Fruit fly (Drosophila melanogaster) whole organism, prepupa: ENCODE results near the gene CG9098.

Experiments
- Blimp-1 ChIP-seq: fragments of 200-800 bp; sonication (Bioruptor generic); optimal IDR thresholded peaks from 3 replicates; lab custom pipeline; 2017; ENCODE audit warnings: missing biosample characterization, missing genetic modification characterization, mild to moderate bottlenecking, moderate library complexity, missing genetic modification reagents
- CG10631 ChIP-seq: fragments of 200-800 bp; sonication (Bioruptor generic); optimal IDR thresholded peaks from 2 replicates; lab custom pipeline; 2016; ENCODE audit warnings: missing biosample characterization, missing genetic modification characterization
- CG10669 ChIP-seq: fragments of 200-800 bp; sonication (Bioruptor generic); optimal IDR thresholded peaks from 3 replicates; lab custom pipeline; 2018; ENCODE audit warnings: missing biosample characterization, mild to moderate bottlenecking, missing genetic modification characterization, moderate library complexity
- CG11294 ChIP-seq: fragments of 200-800 bp; sonication (Bioruptor generic); IDR thresholded peaks from 2 replicates; pipeline ENCODE4 v1.3.6; 2022; ENCODE audit warnings: missing biosample characterization, missing genetic modification characterization
- CG11902 ChIP-seq: fragments of 200-800 bp; sonication (Bioruptor generic); optimal IDR thresholded peaks from 3 replicates; lab custom pipeline; 2016; ENCODE audit warnings: missing biosample characterization, missing genetic modification characterization
- CG15336 ChIP-seq: fragments of 200-800 bp; sonication (Bioruptor generic); IDR thresholded peaks from 2 replicates; pipeline ENCODE4 v1.3.6; 2022; ENCODE audit warnings: missing biosample characterization, missing genetic modification characterization
- CG16779 ChIP-seq: fragments of 200-800 bp; sonication (Bioruptor generic); optimal IDR thresholded peaks from 3 replicates; lab custom pipeline; 2017; ENCODE audit warnings: missing biosample characterization, mild to moderate bottlenecking, missing genetic modification characterization
- CG3032 ChIP-seq: fragments of 200-800 bp; optimal IDR thresholded peaks from 2 replicates; lab custom pipeline; 2019; ENCODE audit warnings: missing biosample characterization, mild to moderate bottlenecking, missing genetic modification characterization, moderate library complexity
- CG31627 ChIP-seq: fragments of 200-800 bp; sonication (Bioruptor generic); optimal IDR thresholded peaks from 3 replicates; lab custom pipeline; 2016; ENCODE audit warnings: missing biosample characterization, missing genetic modification characterization
- CG34406 ChIP-seq: fragments of 200-800 bp; sonication (Bioruptor generic); optimal IDR thresholded peaks from 3 replicates; lab custom pipeline; 2016; ENCODE audit warnings: missing biosample characterization, missing genetic modification characterization
- CG6163 ChIP-seq: fragments of 200-800 bp; sonication (Bioruptor generic); IDR thresholded peaks from 3 replicates; pipeline ENCODE4 v1.3.6; 2022; ENCODE audit warnings: missing biosample characterization, missing genetic modification characterization
- CG6276 ChIP-seq: fragments of 200-800 bp; sonication (Bioruptor generic); optimal IDR thresholded peaks from 2 replicates; lab custom pipeline; 2017; ENCODE audit warnings: missing biosample characterization, mild to moderate bottlenecking, missing genetic modification characterization
- CG6792 ChIP-seq: fragments of 200-800 bp; sonication (Bioruptor generic); optimal IDR thresholded peaks from 3 replicates; lab custom pipeline; 2016; ENCODE audit warnings: missing biosample characterization, missing genetic modification characterization
- CG6808 ChIP-seq: fragments of 200-800 bp; sonication (Bioruptor generic); optimal IDR thresholded peaks from 3 replicates; lab custom pipeline; 2017; ENCODE audit warnings: missing biosample characterization, missing genetic modification characterization, mild to moderate bottlenecking, moderate library complexity, missing genetic modification reagents
- CG6854 ChIP-seq: fragments of 200-800 bp; sonication (Bioruptor generic); optimal IDR thresholded peaks from 2 replicates; lab custom pipeline; 2017; ENCODE audit warnings: missing biosample characterization, mild to moderate bottlenecking, missing genetic modification characterization
- CG7368 ChIP-seq: fragments of 200-800 bp; sonication (Bioruptor generic); optimal IDR thresholded peaks from 3 replicates; lab custom pipeline; 2016; ENCODE audit warnings: missing biosample characterization, missing genetic modification characterization
- CG8632 ChIP-seq: fragments of 200-800 bp; sonication (Bioruptor generic); optimal IDR thresholded peaks from 3 replicates; lab custom pipeline; 2016; ENCODE audit warnings: missing biosample characterization, missing genetic modification characterization
- CG9139 ChIP-seq: fragments of 200-800 bp; sonication (Bioruptor generic); optimal IDR thresholded peaks from 3 replicates; lab custom pipeline; 2017; ENCODE audit warnings: missing biosample characterization, mild to moderate bottlenecking, missing genetic modification characterization
- Eip75B ChIP-seq: fragments of 200-800 bp; sonication (Bioruptor generic); optimal IDR thresholded peaks from 3 replicates; lab custom pipeline; 2016; ENCODE audit warnings: missing biosample characterization, missing genetic modification characterization
- Eip93F ChIP-seq: fragments of 200-800 bp; sonication (Bioruptor generic); optimal IDR thresholded peaks from 2 replicates; lab custom pipeline; 2016; ENCODE audit warnings: missing biosample characterization, mild to moderate bottlenecking, missing genetic modification characterization
- Ets96B ChIP-seq: fragments of 200-800 bp; optimal IDR thresholded peaks from 2 replicates; lab custom pipeline; 2019; ENCODE audit warnings: missing biosample characterization, mild to moderate bottlenecking, missing genetic modification characterization, moderate library complexity
- Gug ChIP-seq: fragments of 200-800 bp; sonication (Bioruptor generic); IDR thresholded peaks from 2 replicates; pipeline ENCODE4 v1.3.6; 2022; ENCODE audit warnings: missing biosample characterization, missing genetic modification characterization
- Hr38 ChIP-seq: sonication (Bioruptor generic); optimal IDR thresholded peaks from 2 replicates; lab custom pipeline; 2016; ENCODE audit warnings: missing biosample characterization, missing genetic modification characterization
- Hr39 ChIP-seq: fragments of 200-800 bp; sonication (Bioruptor generic); optimal IDR thresholded peaks from 2 replicates; lab custom pipeline; 2016; ENCODE audit warnings: missing biosample characterization, missing genetic modification characterization
- Hr4 ChIP-seq: fragments of 200-800 bp; sonication (Bioruptor generic); optimal IDR thresholded peaks from 3 replicates; lab custom pipeline; 2016; ENCODE audit warnings: missing biosample characterization, missing genetic modification characterization
- Lpt ChIP-seq: fragments of 200-800 bp; sonication (Bioruptor generic); optimal IDR thresholded peaks from 3 replicates; lab custom pipeline; 2016; ENCODE audit warnings: missing biosample characterization, missing genetic modification characterization
- Met ChIP-seq: fragments of 200-800 bp; sonication (Bioruptor generic); optimal IDR thresholded peaks from 3 replicates; lab custom pipeline; 2016; ENCODE audit warnings: missing biosample characterization, missing genetic modification characterization
- OdsH ChIP-seq: fragments of 200-800 bp; sonication (Bioruptor generic); optimal IDR thresholded peaks from 3 replicates; lab custom pipeline; 2016; ENCODE audit warnings: missing biosample characterization, missing genetic modification characterization
- Sox102F ChIP-seq: fragments of 200-800 bp; sonication (Bioruptor generic); optimal IDR thresholded peaks from 2 replicates; lab custom pipeline; 2016; ENCODE audit warnings: missing biosample characterization, mild to moderate bottlenecking, missing genetic modification characterization
- Sox14 ChIP-seq: fragments of 200-800 bp; sonication (Bioruptor generic); optimal IDR thresholded peaks from 3 replicates; lab custom pipeline; 2016; ENCODE audit warnings: missing biosample characterization, missing genetic modification characterization
- Sox15 ChIP-seq: fragments of 200-800 bp; sonication (Bioruptor generic); optimal IDR thresholded peaks from 3 replicates; lab custom pipeline; 2016; ENCODE audit warnings: missing biosample characterization, missing genetic modification characterization
- achi ChIP-seq: fragments of 200-800 bp; sonication (Bioruptor generic); optimal IDR thresholded peaks from 3 replicates; lab custom pipeline; 2016; ENCODE audit warnings: missing biosample characterization, missing genetic modification characterization
- acj6 ChIP-seq: fragments of 200-800 bp; sonication (Bioruptor generic); optimal IDR thresholded peaks from 3 replicates; lab custom pipeline; 2016; ENCODE audit warnings: missing biosample characterization, missing genetic modification characterization
- cyc ChIP-seq: fragments of 200-800 bp; sonication (Bioruptor generic); optimal IDR thresholded peaks from 3 replicates; lab custom pipeline; 2016; ENCODE audit warnings: missing biosample characterization, missing genetic modification characterization
- dac ChIP-seq: fragments of 200-800 bp; sonication (Bioruptor generic); optimal IDR thresholded peaks from 2 replicates; lab custom pipeline; 2017; ENCODE audit warnings: missing biosample characterization, mild to moderate bottlenecking, missing genetic modification characterization
- dsx ChIP-seq: fragments of 200-800 bp; optimal IDR thresholded peaks from 3 replicates; lab custom pipeline; 2019; ENCODE audit warnings: missing biosample characterization, mild to moderate bottlenecking, missing genetic modification characterization, moderate library complexity; ENCODE audit not compliant: poor library complexity, severe bottlenecking
- eg ChIP-seq: fragments of 200-800 bp; sonication (Bioruptor generic); IDR thresholded peaks from 3 replicates; pipeline ENCODE4 v1.3.6; 2022; ENCODE audit warnings: missing biosample characterization, missing genetic modification characterization
- fd59A ChIP-seq: fragments of 200-800 bp; sonication (Bioruptor generic); optimal IDR thresholded peaks from 2 replicates; lab custom pipeline; 2017; ENCODE audit warnings: missing biosample characterization, mild to moderate bottlenecking, missing genetic modification characterization, missing genetic modification reagents
- fd85E ChIP-seq: fragments of 200-800 bp; sonication (Bioruptor generic); optimal IDR thresholded peaks from 3 replicates; lab custom pipeline; 2016; ENCODE audit warnings: missing biosample characterization, missing genetic modification characterization
- fkh ChIP-seq: fragments of 200-800 bp; sonication (Bioruptor generic); optimal IDR thresholded peaks from 3 replicates; lab custom pipeline; 2017; ENCODE audit warnings: missing biosample characterization, mild to moderate bottlenecking, missing genetic modification characterization, moderate library complexity
- net ChIP-seq: fragments of 200-800 bp; sonication (Bioruptor generic); optimal IDR thresholded peaks from 3 replicates; lab custom pipeline; 2016; ENCODE audit warnings: missing biosample characterization, missing genetic modification characterization
- salr ChIP-seq, 2 experiments: fragments of 200-800 bp; sonication (Bioruptor generic); optimal IDR thresholded peaks; 3 replicates each; lab custom pipeline; 2016 to 2018; ENCODE audit warnings: missing biosample characterization in 2 of 2, missing genetic modification characterization in 2 of 2, mild to moderate bottlenecking in 1 of 2
- spab ChIP-seq: fragments of 200-800 bp; sonication (Bioruptor generic); optimal IDR thresholded peaks from 2 replicates; lab custom pipeline; 2017; ENCODE audit warnings: missing biosample characterization, mild to moderate bottlenecking, missing genetic modification characterization, missing genetic modification reagents
- ss ChIP-seq, 2 experiments: fragments of 200-800 bp; sonication (Bioruptor generic); optimal IDR thresholded peaks; 2 replicates in 1 of 2; 3 replicates in 1 of 2; lab custom pipeline; 2017 to 2018; ENCODE audit warnings: mild to moderate bottlenecking in 2 of 2, missing biosample characterization in 2 of 2, missing genetic modification characterization in 2 of 2, moderate library complexity in 1 of 2
- svp ChIP-seq: fragments of 200-800 bp; sonication (Bioruptor generic); peaks from one replicate; lab custom pipeline; 2016; ENCODE audit warnings: missing biosample characterization, missing genetic modification characterization
- topi ChIP-seq: fragments of 200-800 bp; sonication (Bioruptor generic); optimal IDR thresholded peaks from 3 replicates; lab custom pipeline; 2016; ENCODE audit warnings: missing biosample characterization, missing genetic modification characterization
- vri ChIP-seq: fragments of 200-800 bp; sonication (Bioruptor generic); optimal IDR thresholded peaks from 3 replicates; lab custom pipeline; 2016; ENCODE audit warnings: missing biosample characterization, mild to moderate bottlenecking, missing genetic modification characterization

The CG9098 gene

dm6 chr2L:5983236-5983635, 28.9 kb downstream of the CG9098 start:
- no peak for TF ChIP-seq spab (GFP tag; lab: Kevin White, UChicago)
- peak; percentile 55 for TF ChIP-seq Sox14 (GFP tag; lab: Kevin White, UChicago)
- no peak for TF ChIP-seq CG6792 (GFP tag; lab: Kevin White, UChicago)
- TF ChIP-seq svp = peak; percentile 35
- TF ChIP-seq fkh (GFP tag; lab: Kevin White, UChicago) = no peak
- TF ChIP-seq Blimp-1 (GFP tag; lab: Kevin White, UChicago) = peak; percentile 20
- TF ChIP-seq Sox15 (GFP tag; lab: Kevin White, UChicago) = no peak
- no peak for TF ChIP-seq salr (GFP tag; optimal IDR thresholded peaks at IDR 0.05; lab: Kevin White, UChicago)
- TF ChIP-seq CG6163 (GFP tag; lab: Robert Waterston, UW) = no peak
- no peak for TF ChIP-seq vri (GFP tag; lab: Kevin White, UChicago)
- peak; percentile 7 for TF ChIP-seq Eip75B (GFP tag; lab: Kevin White, UChicago)
- no peak for TF ChIP-seq dac (GFP tag; lab: Kevin White, UChicago)
- TF ChIP-seq CG6276 = no peak
- no peak for TF ChIP-seq CG11902 (GFP tag; lab: Kevin White, UChicago)
- TF ChIP-seq CG6854 (GFP tag; lab: Kevin White, UChicago) = peak; percentile 2
- TF ChIP-seq Ets96B (tag; lab: Kevin White, UChicago) = no peak
- TF ChIP-seq Gug (GFP tag; lab: Robert Waterston, UW) = no peak
- TF ChIP-seq acj6 (GFP tag; lab: Kevin White, UChicago) = no peak
- TF ChIP-seq CG15336 (GFP tag; lab: Robert Waterston, UW) = no peak
- no peak for TF ChIP-seq Met (GFP tag; lab: Kevin White, UChicago)
- no peak for TF ChIP-seq Sox102F (GFP tag; lab: Kevin White, UChicago)
- TF ChIP-seq Eip93F (GFP tag; lab: Kevin White, UChicago) = no peak

dm6 chr2L:5982334-5982987, 29.7 kb downstream of the CG9098 start:
- TF ChIP-seq CG6276 (no peak), achi (peak; percentile 95), CG8632 (no peak), Sox14 (GFP tag; lab: Kevin White, UChicago) (peak; percentile 51), Lpt (peak; percentile 2), fkh (GFP tag; lab: Kevin White, UChicago) (peak; percentile 72), CG16779 (tag; lab: Kevin White, UChicago) (peak; percentile 24), CG6163 (GFP tag; lab: Robert Waterston, UW) (no peak), CG9139 (GFP tag; lab: Kevin White, UChicago) (peak; percentile 28), ss (GFP tag; optimal IDR thresholded peaks at IDR 0.05; lab: Kevin White, UChicago) (peak; percentile 14 to 57), CG10669 (peak; percentile 4), CG11294 (no peak), CG10631 (GFP tag; lab: Kevin White, UChicago) (no peak), CG3032 (tag; lab: Kevin White, UChicago) (no peak), dsx (GFP tag; lab: Kevin White, UChicago) (peak; percentile 45), salr (GFP tag; optimal IDR thresholded peaks at IDR 0.05; lab: Kevin White, UChicago) (peak in 1 of 2 experiments; percentile 16), fd59A (peak; percentile 33), eg (no peak), OdsH (GFP tag; lab: Kevin White, UChicago) (peak; percentile 23), Hr4 (GFP tag; lab: Kevin White, UChicago) (peak; percentile 14), Hr39 (GFP tag; lab: Kevin White, UChicago) (peak; percentile 21), topi (GFP tag; lab: Kevin White, UChicago) (peak; percentile 35), Eip75B (GFP tag; lab: Kevin White, UChicago) (peak; percentile 48), dac (GFP tag; lab: Kevin White, UChicago) (no peak), Blimp-1 (GFP tag; lab: Kevin White, UChicago) (no peak), cyc (GFP tag; lab: Kevin White, UChicago) (peak; percentile 34), CG31627 (GFP tag; lab: Kevin White, UChicago) (no peak), Hr38 (GFP tag; lab: Kevin White, UChicago) (no peak), CG34406 (GFP tag; lab: Kevin White, UChicago) (no peak), fd85E (GFP tag; lab: Kevin White, UChicago) (no peak), vri (GFP tag; lab: Kevin White, UChicago) (peak; percentile 92), Met (GFP tag; lab: Kevin White, UChicago) (peak; percentile 22), CG6808 (GFP tag; lab: Kevin White, UChicago) (peak; percentile 28), CG7368 (GFP tag; lab: Kevin White, UChicago) (peak; percentile 23), Ets96B (tag; lab: Kevin White, UChicago) (peak; percentile 29), net (peak; percentile 32), Gug (GFP tag; lab: Robert Waterston, UW) (no peak)
